Worm (Caenorhabditis elegans) whole organism, early embryonic: ENCODE results near the gene F54F7.8.
A peak's percentile ranks its signal among the peaks of the same experiment; 100 is the strongest.

Experiments used
- B0310.2 ChIP-seq: sonication (generic microtip); optimal IDR thresholded peaks from 2 replicates; lab custom pipeline; 2016; ENCODE audit warnings: mild to moderate bottlenecking, missing genetic modification characterization, missing compliant biosample characterization
- F13C5.2 ChIP-seq: sonication (generic microtip); optimal IDR thresholded peaks from 2 replicates; lab custom pipeline; 2017; ENCODE audit warnings: mild to moderate bottlenecking, missing genetic modification characterization, inconsistent platforms, missing compliant biosample characterization
- aly-1 ChIP-seq: sonication (generic microtip); optimal IDR thresholded peaks from 2 replicates; lab custom pipeline; 2016; ENCODE audit warnings: missing genetic modification characterization, missing compliant biosample characterization
- ama-1 ChIP-seq: fragments of 150-350 bp; optimal IDR thresholded peaks from 2 replicates; lab custom pipeline; 2014
- ceh-13 ChIP-seq: fragments of 200-800 bp; sonication (Bioruptor generic); optimal IDR thresholded peaks from 2 replicates; lab custom pipeline; 2018; ENCODE audit warnings: mild to moderate bottlenecking, missing genetic modification characterization, missing compliant biosample characterization
- ceh-36 ChIP-seq: sonication (generic microtip); optimal IDR thresholded peaks from 2 replicates; lab custom pipeline; 2016; ENCODE audit warnings: missing genetic modification characterization, inconsistent platforms, missing compliant biosample characterization
- ets-7 ChIP-seq: sonication (generic microtip); optimal IDR thresholded peaks from 2 replicates; lab custom pipeline; 2016; ENCODE audit warnings: missing genotype, missing genetic modification characterization, missing compliant biosample characterization
- flt-1 ChIP-seq: fragments of 200-800 bp; sonication (Bioruptor generic); IDR thresholded peaks from 2 replicates; pipeline ENCODE4 v1.3.6; 2022; ENCODE audit warnings: missing genetic modification characterization, missing compliant biosample characterization
- hmbx-1 ChIP-seq: sonication (generic microtip); optimal IDR thresholded peaks from 2 replicates; lab custom pipeline; 2016; ENCODE audit warnings: mild to moderate bottlenecking, missing genetic modification characterization, missing compliant biosample characterization
- hmg-4 ChIP-seq: fragments of 200-800 bp; sonication (Bioruptor generic); optimal IDR thresholded peaks from 2 replicates; lab custom pipeline; 2018; ENCODE audit warnings: mild to moderate bottlenecking, missing genetic modification characterization, missing compliant biosample characterization
- hnd-1 ChIP-seq: sonication (generic microtip); optimal IDR thresholded peaks from 2 replicates; lab custom pipeline; 2016; ENCODE audit warnings: missing genetic modification characterization, missing compliant biosample characterization
- pes-1 ChIP-seq: fragments of 200-800 bp; sonication (Bioruptor generic); IDR thresholded peaks from 2 replicates; pipeline ENCODE4 v1.3.6; 2022; ENCODE audit warnings: missing genetic modification reagents, missing genetic modification characterization, missing compliant biosample characterization
- scrt-1 ChIP-seq: fragments of 200-800 bp; sonication (Bioruptor generic); IDR thresholded peaks from 2 replicates; pipeline ENCODE4 v1.3.6; 2022; ENCODE audit warnings: missing genetic modification characterization, missing compliant biosample characterization
- sea-1 ChIP-seq: fragments of 200-800 bp; sonication (Bioruptor generic); conservative IDR thresholded peaks from 2 replicates; pipeline ENCODE4 v1.3.6; 2022; ENCODE audit warnings: missing genetic modification characterization, missing compliant biosample characterization
- tbx-11 ChIP-seq: fragments of 200-800 bp; sonication (Bioruptor generic); IDR thresholded peaks from 2 replicates; pipeline ENCODE4 v1.3.6; 2022; ENCODE audit warnings: missing genetic modification characterization, missing compliant biosample characterization
- tbx-37 ChIP-seq: fragments of 200-800 bp; sonication (Bioruptor generic); conservative IDR thresholded peaks from 2 replicates; pipeline ENCODE4 v1.3.6; 2022; ENCODE audit warnings: missing genetic modification reagents, missing genetic modification characterization, missing compliant biosample characterization
- tra-4 ChIP-seq: sonication (generic microtip); optimal IDR thresholded peaks from 2 replicates; lab custom pipeline; 2017; ENCODE audit warnings: missing genetic modification characterization, missing compliant biosample characterization

The F54F7.8 gene

ce11 chrX:11882800-11883199 is 28.0 kb upstream of the F54F7.8 start, which contains the start of the genes Y62H9A.5 and ule-5:
Gene Y62H9A.5, minus strand, starts transcription at chrX:11882900.
Gene ule-5, plus strand, starts transcription at chrX:11883127.
- no peak for TF ChIP-seq hmbx-1 (tag; lab: Kevin White, UChicago)
- TF ChIP-seq F13C5.2 (tag; lab: Kevin White, UChicago) = no peak
- no peak for TF ChIP-seq tbx-11 (GFP tag; lab: Robert Waterston, UW)
- no peak for TF ChIP-seq flt-1 (GFP tag; lab: Robert Waterston, UW)
- no peak for TF ChIP-seq pes-1 (GFP tag; lab: Robert Waterston, UW)
- no peak for TF ChIP-seq aly-1
- TF ChIP-seq hmg-4 (GFP tag; lab: Kevin White, UChicago) = no peak
- no peak for TF ChIP-seq tra-4 (tag; lab: Kevin White, UChicago)
- TF ChIP-seq ceh-36 (tag; lab: Kevin White, UChicago) = no peak
- TF ChIP-seq B0310.2 (tag; lab: Kevin White, UChicago) = no peak
- TF ChIP-seq ama-1 (lab: Kevin White, UChicago) = no peak
- no peak for TF ChIP-seq ets-7 (tag; lab: Kevin White, UChicago)
- no peak for TF ChIP-seq scrt-1 (GFP tag; lab: Robert Waterston, UW)
- no peak for TF ChIP-seq tbx-37 (GFP tag; lab: Robert Waterston, UW)
- no peak for TF ChIP-seq sea-1 (GFP tag; lab: Robert Waterston, UW)
- no peak for TF ChIP-seq hnd-1 (tag; lab: Kevin White, UChicago)
- no peak for TF ChIP-seq ceh-13 (GFP tag; lab: Kevin White, UChicago)

ce11 chrX:11879871-11880270 is 25.1 kb upstream of the F54F7.8 start, which contains the start of the genes Y62H9A.3 and Y62H9A.4:
Gene Y62H9A.3, minus strand, starts transcription at chrX:11879971.
Gene Y62H9A.4, plus strand, starts transcription at chrX:11880126.
- no peak for TF ChIP-seq ceh-36 (tag; lab: Kevin White, UChicago)
- no peak for TF ChIP-seq tbx-37 (GFP tag; lab: Robert Waterston, UW)
- no peak for TF ChIP-seq ama-1 (lab: Kevin White, UChicago)
- no peak for TF ChIP-seq hmbx-1 (tag; lab: Kevin White, UChicago)
- no peak for TF ChIP-seq ceh-13 (GFP tag; lab: Kevin White, UChicago)
- no peak for TF ChIP-seq hmg-4 (GFP tag; lab: Kevin White, UChicago)

- TF ChIP-seq hmg-4 (GFP tag; lab: Kevin White, UChicago) (no peak), tbx-37 (GFP tag; lab: Robert Waterston, UW) (no peak)
Measured at ce11 chrX:11878109-11878508, 23.3 kb upstream of the F54F7.8 start, which contains the start of gene Y62H9A.2. Gene Y62H9A.2, minus strand, starts transcription at chrX:11878209.

ce11 chrX:11875260-11875659 is 20.5 kb upstream of the F54F7.8 start, which contains the start of gene Y62H9A.1:
Gene Y62H9A.1, plus strand, starts transcription at chrX:11875541.
- no peak for TF ChIP-seq ets-7 (tag; lab: Kevin White, UChicago)
- TF ChIP-seq hmbx-1 (tag; lab: Kevin White, UChicago) = no peak
- no peak for TF ChIP-seq pes-1 (GFP tag; lab: Robert Waterston, UW)

- TF ChIP-seq aly-1 (no peak), scrt-1 (GFP tag; lab: Robert Waterston, UW) (0 out of 2 replicates have a peak, but pooled peaks have one; percentile 16)
Measured at ce11 chrX:11872210-11872609, 17.4 kb upstream of the F54F7.8 start.

- peak; percentile 60 for TF ChIP-seq ets-7 (tag; lab: Kevin White, UChicago)
- no peak for TF ChIP-seq ceh-36 (tag; lab: Kevin White, UChicago)
Measured at ce11 chrX:11870393-11870792, 15.6 kb upstream of the F54F7.8 start.

ce11 chrX:11869260-11869659 is 14.5 kb upstream of the F54F7.8 start, which contains the start of gene dot-1.2:
Gene dot-1.2, minus strand, starts transcription at chrX:11869360.
- TF ChIP-seq F13C5.2 (tag; lab: Kevin White, UChicago) (no peak), ceh-36 (tag; lab: Kevin White, UChicago) (no peak), hnd-1 (tag; lab: Kevin White, UChicago) (no peak), hmbx-1 (tag; lab: Kevin White, UChicago) (no peak), ets-7 (tag; lab: Kevin White, UChicago) (no peak), aly-1 (no peak), ceh-13 (GFP tag; lab: Kevin White, UChicago) (no peak), tbx-37 (GFP tag; lab: Robert Waterston, UW) (no peak), ama-1 (lab: Kevin White, UChicago) (no peak), hmg-4 (GFP tag; lab: Kevin White, UChicago) (no peak), sea-1 (GFP tag; lab: Robert Waterston, UW) (no peak)

ce11 chrX:11865083-11865482 is 10.3 kb upstream of the F54F7.8 start, which contains the start of gene F54F7.6:
Gene F54F7.6, plus strand, starts transcription at chrX:11865383.
- TF ChIP-seq hnd-1 (tag; lab: Kevin White, UChicago) (no peak), aly-1 (no peak), sea-1 (GFP tag; lab: Robert Waterston, UW) (no peak), B0310.2 (tag; lab: Kevin White, UChicago) (no peak), ceh-13 (GFP tag; lab: Kevin White, UChicago) (no peak), hmbx-1 (tag; lab: Kevin White, UChicago) (no peak), ets-7 (tag; lab: Kevin White, UChicago) (no peak), flt-1 (GFP tag; lab: Robert Waterston, UW) (no peak), pes-1 (GFP tag; lab: Robert Waterston, UW) (no peak), scrt-1 (GFP tag; lab: Robert Waterston, UW) (no peak), tbx-11 (GFP tag; lab: Robert Waterston, UW) (no peak), ama-1 (lab: Kevin White, UChicago) (no peak), ceh-36 (tag; lab: Kevin White, UChicago) (no peak), F13C5.2 (tag; lab: Kevin White, UChicago) (no peak)
